Worm (Caenorhabditis elegans): Measurements from ENCODE around the gene pole-2.
"Not testable (repeated sequence)": the region's sequence is repeated elsewhere in the genome, so short reads cannot be mapped to it uniquely, and the experiment has no call there.

pole-2 gene

ce11 chrIV:8715032-8715431, 28.6 kb upstream of the pole-2 start, which contains the start of the genes parg-2 and ipla-5:
TSS of gene parg-2 (minus strand) at chrIV:8715132.
TSS of gene ipla-5 (plus strand) at chrIV:8715247.
- TF ChIP-seq dmd-4, unc-39, nhr-11 (tag; optimal IDR thresholded peaks at IDR 0.05): not testable (repeated sequence)

- TF ChIP-seq dmd-4 (tag; optimal IDR thresholded peaks at IDR 0.05) (no peak), lin-39 (tag; optimal IDR thresholded peaks at IDR 0.05) (no peak), snpc-4 (tag; optimal IDR thresholded peaks at IDR 0.05) (no peak)
Observed at ce11 chrIV:8708046-8708445, 21.6 kb upstream of the pole-2 start.

- no peak for TF ChIP-seq gmeb-1 (tag; optimal IDR thresholded peaks at IDR 0.05)
- TF ChIP-seq ztf-1 (GFP tag; conservative IDR thresholded peaks at IDR 0.05), result no peak
- TF ChIP-seq alr-1 (tag; optimal IDR thresholded peaks at IDR 0.05), result no peak
- no peak for TF ChIP-seq Y55F3AM.14 (GFP tag; optimal IDR thresholded peaks at IDR 0.05)
- TF ChIP-seq peb-1 (tag; optimal IDR thresholded peaks at IDR 0.05), result no peak
- TF ChIP-seq zag-1 (tag; optimal IDR thresholded peaks at IDR 0.05), result no peak
- TF ChIP-seq elt-3 (tag; optimal IDR thresholded peaks at IDR 0.05), result no peak
- TF ChIP-seq nhr-10 (tag; optimal IDR thresholded peaks at IDR 0.05), result no peak
- no peak for TF ChIP-seq ZK546.5 (tag; optimal IDR thresholded peaks at IDR 0.05)
- no peak for TF ChIP-seq mab-5 (tag; optimal IDR thresholded peaks at IDR 0.05)
- TF ChIP-seq mdl-1 (tag; optimal IDR thresholded peaks at IDR 0.05), result no peak
- no peak for TF ChIP-seq crh-2 (tag; optimal IDR thresholded peaks at IDR 0.05)
- no peak for TF ChIP-seq egl-27 (tag; optimal IDR thresholded peaks at IDR 0.05)
- no peak for TF ChIP-seq nhr-129 (tag; optimal IDR thresholded peaks at IDR 0.05)
- no peak for TF ChIP-seq sma-9 (GFP tag; optimal IDR thresholded peaks at IDR 0.05)
- TF ChIP-seq sma-9 (tag; optimal IDR thresholded peaks at IDR 0.05), result no peak
- no peak for TF ChIP-seq nhr-77 (tag; optimal IDR thresholded peaks at IDR 0.05)
- TF ChIP-seq nhr-11 (tag; optimal IDR thresholded peaks at IDR 0.05), result no peak
- no peak for TF ChIP-seq F13H6.1 (tag; optimal IDR thresholded peaks at IDR 0.05)
- TF ChIP-seq nhr-21 (tag; optimal IDR thresholded peaks at IDR 0.05), result no peak
Observed at ce11 chrIV:8705504-8705903, 19.1 kb upstream of the pole-2 start, which contains the start of gene H23L24.4. TSS of gene H23L24.4 (minus strand) at chrIV:8705604.

ce11 chrIV:8697436-8697835, 11.0 kb upstream of the pole-2 start, which contains the start of gene ttll-11:
TSS of gene ttll-11 (plus strand) at chrIV:8697736.
- TF ChIP-seq nhr-23 (tag; optimal IDR thresholded peaks at IDR 0.05), result no peak
- TF ChIP-seq lin-11 (tag; optimal IDR thresholded peaks at IDR 0.05), result peak; percentile 1
- TF ChIP-seq mbf-1 (tag; optimal IDR thresholded peaks at IDR 0.05), result no peak

DNA sequence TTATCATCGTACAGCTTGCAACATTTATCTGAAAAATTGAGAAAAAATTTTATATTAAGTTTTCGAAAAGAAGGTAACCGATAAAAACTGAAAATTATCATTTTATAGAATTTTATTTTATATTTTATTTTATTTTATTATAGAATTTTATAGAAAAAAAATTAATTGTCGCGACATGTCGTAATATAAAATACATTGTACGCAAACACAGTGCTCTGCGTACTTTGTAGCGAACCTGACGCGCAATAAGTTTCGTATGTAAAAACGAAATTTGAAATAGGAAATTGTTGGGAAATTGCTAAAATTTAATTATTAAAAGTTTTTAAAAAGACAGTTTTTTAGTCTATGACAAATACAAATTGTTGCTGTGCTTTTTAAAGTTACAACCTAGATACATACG, 5.1 kb upstream of the pole-2 start, which contains the start of the genes hst-1 and ints-6:
Gene hst-1 (minus strand): TSS at position 28 of the 400 bp plus-strand sequence.
Gene ints-6 (plus strand): TSS at position 260 of the 400 bp plus-strand sequence.
- TF ChIP-seq lin-39 (tag; optimal IDR thresholded peaks at IDR 0.05) (no peak), R02D3.7 (tag; optimal IDR thresholded peaks at IDR 0.05) (no peak), nhr-11 (tag; optimal IDR thresholded peaks at IDR 0.05) (no peak), egl-27 (tag; optimal IDR thresholded peaks at IDR 0.05) (no peak), ceh-16 (tag; optimal IDR thresholded peaks at IDR 0.05) (no peak), crh-2 (tag; optimal IDR thresholded peaks at IDR 0.05) (no peak), elt-3 (tag; optimal IDR thresholded peaks at IDR 0.05) (no peak), mdl-1 (tag; optimal IDR thresholded peaks at IDR 0.05) (no peak), zag-1 (tag; optimal IDR thresholded peaks at IDR 0.05) (no peak), gmeb-1 (tag; optimal IDR thresholded peaks at IDR 0.05) (peak; percentile 36), nhr-21 (tag; optimal IDR thresholded peaks at IDR 0.05) (no peak), elt-1 (tag; optimal IDR thresholded peaks at IDR 0.05) (no peak), nhr-237 (tag; optimal IDR thresholded peaks at IDR 0.05) (no peak), lin-13 (GFP tag; optimal IDR thresholded peaks at IDR 0.05) (no peak), ceh-82 (tag; optimal IDR thresholded peaks at IDR 0.05) (no peak), nhr-129 (tag; optimal IDR thresholded peaks at IDR 0.05) (no peak), nhr-23 (tag; optimal IDR thresholded peaks at IDR 0.05) (no peak), unc-39 (tag; optimal IDR thresholded peaks at IDR 0.05) (no peak), skn-1 (tag; optimal IDR thresholded peaks at IDR 0.05) (no peak), F13H6.1 (tag; optimal IDR thresholded peaks at IDR 0.05) (peak; percentile 19), alr-1 (tag; optimal IDR thresholded peaks at IDR 0.05) (no peak), mbf-1 (tag; optimal IDR thresholded peaks at IDR 0.05) (no peak), fos-1 (tag; optimal IDR thresholded peaks at IDR 0.05) (no peak), C34F6.9 (tag; optimal IDR thresholded peaks at IDR 0.05) (peak; percentile 6), unc-55 (GFP tag; optimal IDR thresholded peaks at IDR 0.05) (peak; percentile 26), sem-4 (tag; optimal IDR thresholded peaks at IDR 0.05) (no peak), ztf-1 (GFP tag; conservative IDR thresholded peaks at IDR 0.05) (no peak), dmd-4 (tag; optimal IDR thresholded peaks at IDR 0.05) (no peak), lin-11 (tag; optimal IDR thresholded peaks at IDR 0.05) (no peak), nhr-12 (tag; optimal IDR thresholded peaks at IDR 0.05) (no peak), aly-2 (tag; optimal IDR thresholded peaks at IDR 0.05) (no peak), Y55F3AM.14 (GFP tag; optimal IDR thresholded peaks at IDR 0.05) (no peak), nhr-6 (tag; optimal IDR thresholded peaks at IDR 0.05) (no peak), lsy-2 (tag; optimal IDR thresholded peaks at IDR 0.05) (peak in 1 of 2 experiments; percentile 31), blmp-1 (tag; optimal IDR thresholded peaks at IDR 0.05; ENCODE audit: insufficient read depth) (no peak), peb-1 (tag; optimal IDR thresholded peaks at IDR 0.05) (no peak), unc-62 (GFP tag; optimal IDR thresholded peaks at IDR 0.05) (no peak)
